Worm (Caenorhabditis elegans) whole organism, L3 larva: Measurements from ENCODE around the gene syd-2.

Experiments
- R02D3.7 ChIP-seq: fragments of 150-350 bp; optimal IDR thresholded peaks from 2 replicates; lab custom pipeline; 2014; ENCODE audit warnings: missing biosample characterization, missing genetic modification characterization
- ZK546.5 ChIP-seq: sonication (generic microtip); optimal IDR thresholded peaks from 2 replicates; lab custom pipeline; 2017; ENCODE audit warnings: missing biosample characterization, missing genetic modification characterization
- aly-2 ChIP-seq: fragments of 150-350 bp; optimal IDR thresholded peaks from 2 replicates; lab custom pipeline; 2014; ENCODE audit warnings: missing biosample characterization, missing genetic modification characterization
- ceh-28 ChIP-seq: fragments of 150-350 bp; optimal IDR thresholded peaks from 2 replicates; lab custom pipeline; 2014; ENCODE audit warnings: missing biosample characterization, missing genetic modification reagents, missing genetic modification characterization
- ceh-82 ChIP-seq: fragments of 150-350 bp; optimal IDR thresholded peaks from 2 replicates; lab custom pipeline; 2014; ENCODE audit warnings: missing biosample characterization, missing genetic modification characterization
- egl-27 ChIP-seq: sonication (generic microtip); optimal IDR thresholded peaks from 4 replicates; lab custom pipeline; 2017; ENCODE audit warnings: missing biosample characterization, missing genetic modification reagents, missing genetic modification characterization
- egl-5 ChIP-seq: fragments of 150-350 bp; optimal IDR thresholded peaks from 2 replicates; lab custom pipeline; 2017; ENCODE audit warnings: missing biosample characterization, missing genetic modification reagents, missing genetic modification characterization, inconsistent platforms
- elt-1 ChIP-seq: fragments of 150-350 bp; optimal IDR thresholded peaks from 2 replicates; lab custom pipeline; 2014; ENCODE audit warnings: missing biosample characterization, missing genetic modification characterization
- elt-2 ChIP-seq: sonication (generic microtip); optimal IDR thresholded peaks from 2 replicates; lab custom pipeline; 2016; ENCODE audit warnings: missing genetic modification reagents, mild to moderate bottlenecking, missing genetic modification characterization, missing compliant biosample characterization
- eor-1 ChIP-seq, 2 experiments: fragments of 150-350 bp; optimal IDR thresholded peaks; 2 replicates each; lab custom pipeline; 2014 to 2018; ENCODE audit warnings: missing biosample characterization in 2 of 2, missing genetic modification characterization in 2 of 2
- fkh-10 ChIP-seq: sonication (generic microtip); optimal IDR thresholded peaks from 2 replicates; lab custom pipeline; 2017; ENCODE audit warnings: missing biosample characterization, missing genetic modification reagents, missing genetic modification characterization
- fkh-2 ChIP-seq: fragments of 150-350 bp; optimal IDR thresholded peaks from 2 replicates; lab custom pipeline; 2014; ENCODE audit warnings: missing biosample characterization, missing genetic modification reagents, missing genetic modification characterization
- fos-1 ChIP-seq: fragments of 150-350 bp; optimal IDR thresholded peaks from 2 replicates; lab custom pipeline; 2014; ENCODE audit warnings: missing biosample characterization, missing genetic modification characterization
- hmg-11 ChIP-seq: sonication (generic microtip); optimal IDR thresholded peaks from 2 replicates; lab custom pipeline; 2016; ENCODE audit warnings: missing genetic modification characterization, missing compliant biosample characterization
- jun-1 ChIP-seq: fragments of 150-350 bp; optimal IDR thresholded peaks from 2 replicates; lab custom pipeline; 2014; ENCODE audit warnings: missing biosample characterization, missing genetic modification reagents, missing genetic modification characterization
- lin-15B ChIP-seq: fragments of 150-350 bp; optimal IDR thresholded peaks from 2 replicates; lab custom pipeline; 2014; ENCODE audit warnings: missing biosample characterization, missing genetic modification characterization
- lin-39 ChIP-seq: fragments of 150-350 bp; optimal IDR thresholded peaks from 2 replicates; lab custom pipeline; 2018; ENCODE audit warnings: missing biosample characterization, missing genetic modification reagents, missing genetic modification characterization
- lsy-12 ChIP-seq: sonication (generic microtip); optimal IDR thresholded peaks from 2 replicates; lab custom pipeline; 2016; ENCODE audit warnings: mild to moderate bottlenecking, missing genetic modification characterization, missing compliant biosample characterization
- mdl-1 ChIP-seq: fragments of 150-350 bp; optimal IDR thresholded peaks from 2 replicates; lab custom pipeline; 2014; ENCODE audit warnings: missing biosample characterization, missing genetic modification characterization
- mml-1 ChIP-seq: fragments of 150-350 bp; sonication (generic microtip); optimal IDR thresholded peaks from 3 replicates; lab custom pipeline; 2014; ENCODE audit warnings: missing biosample characterization, missing genetic modification characterization
- nhr-11 ChIP-seq: fragments of 150-350 bp; optimal IDR thresholded peaks from 2 replicates; lab custom pipeline; 2014; ENCODE audit warnings: missing biosample characterization, missing genetic modification characterization
- nhr-237 ChIP-seq: fragments of 150-350 bp; optimal IDR thresholded peaks from 2 replicates; lab custom pipeline; 2014; ENCODE audit warnings: missing biosample characterization, missing genetic modification characterization
- nhr-25 ChIP-seq: sonication (generic microtip); optimal IDR thresholded peaks from 2 replicates; lab custom pipeline; 2017; ENCODE audit warnings: missing biosample characterization, missing genetic modification characterization
- nhr-43 ChIP-seq: sonication (generic microtip); optimal IDR thresholded peaks from 2 replicates; lab custom pipeline; 2016; ENCODE audit warnings: mild to moderate bottlenecking, missing genetic modification characterization, missing compliant biosample characterization; ENCODE audit not compliant: poor library complexity, severe bottlenecking
- nhr-67 ChIP-seq: fragments of 150-350 bp; optimal IDR thresholded peaks from 2 replicates; lab custom pipeline; 2014; ENCODE audit warnings: missing biosample characterization, missing genetic modification characterization
- nhr-76 ChIP-seq: fragments of 150-350 bp; sonication (generic microtip); optimal IDR thresholded peaks from 5 replicates; lab custom pipeline; 2014; ENCODE audit warnings: missing biosample characterization, missing genetic modification characterization
- pha-4 ChIP-seq: fragments of 150-350 bp; optimal IDR thresholded peaks from 2 replicates; lab custom pipeline; 2014; ENCODE audit warnings: missing biosample characterization, missing genetic modification reagents, missing genetic modification characterization
- pqm-1 ChIP-seq: fragments of 150-350 bp; optimal IDR thresholded peaks from 2 replicates; lab custom pipeline; 2017; ENCODE audit warnings: missing biosample characterization, missing genetic modification characterization, inconsistent platforms
- sea-2 ChIP-seq: fragments of 150-350 bp; sonication (generic microtip); optimal IDR thresholded peaks from 4 replicates; lab custom pipeline; 2014; ENCODE audit warnings: missing biosample characterization, missing genetic modification reagents, missing genetic modification characterization
- unc-62 ChIP-seq: fragments of 150-350 bp; sonication (generic microtip); optimal IDR thresholded peaks from 4 replicates; lab custom pipeline; 2014; ENCODE audit warnings: missing biosample characterization, missing genetic modification reagents, missing genetic modification characterization
- ztf-11 ChIP-seq: fragments of 150-350 bp; optimal IDR thresholded peaks from 2 replicates; lab custom pipeline; 2014; ENCODE audit warnings: missing biosample characterization, missing genetic modification characterization
- ztf-4 ChIP-seq: fragments of 150-350 bp; optimal IDR thresholded peaks from 2 replicates; lab custom pipeline; 2014; ENCODE audit warnings: missing biosample characterization, missing genetic modification characterization

Gene syd-2

ce11 chrX:10556764-10557163 lies 1.7 kb upstream of the syd-2 start:
- TF ChIP-seq fkh-2 (no peak), lsy-12 (tag; lab: Kevin White, UChicago) (no peak)

ce11 chrX:10553048-10553447 lies 2.0 kb downstream of the syd-2 start:
- no peak for TF ChIP-seq lin-15B (tag; lab: Kevin White, UChicago)
- no peak for TF ChIP-seq fkh-10
- no peak for TF ChIP-seq pha-4

ce11 chrX:10545716-10546115 lies 9.3 kb downstream of the syd-2 start, which contains the start of gene F59F5.5:
TSS of gene F59F5.5 (plus strand) at chrX:10546016.
- no peak for TF ChIP-seq ztf-11 (tag; lab: Kevin White, UChicago)
- TF ChIP-seq hmg-11 (tag; lab: Kevin White, UChicago) = no peak
- no peak for TF ChIP-seq ZK546.5 (tag; lab: Kevin White, UChicago)
- no peak for TF ChIP-seq ceh-82 (tag; lab: Kevin White, UChicago)
- TF ChIP-seq nhr-11 (tag; lab: Kevin White, UChicago) = no peak
- TF ChIP-seq lin-15B (tag; lab: Kevin White, UChicago) = no peak
- no peak for TF ChIP-seq elt-1 (tag; lab: Kevin White, UChicago)
- no peak for TF ChIP-seq mml-1 (tag; lab: Kevin White, UChicago)
- TF ChIP-seq R02D3.7 (tag; lab: Kevin White, UChicago) = no peak
- no peak for TF ChIP-seq sea-2 (GFP tag; lab: Kevin White, UChicago)
- no peak for TF ChIP-seq ztf-4
- TF ChIP-seq lin-39 (tag; lab: Kevin White, UChicago) = no peak
- no peak for TF ChIP-seq nhr-67 (tag; lab: Kevin White, UChicago)
- no peak for TF ChIP-seq nhr-43 (tag; lab: Kevin White, UChicago)
- no peak for TF ChIP-seq eor-1 (tag; optimal IDR thresholded peaks at IDR 0.05; lab: Kevin White, UChicago)

- TF ChIP-seq elt-2 (tag; lab: Kevin White, UChicago) (peak; percentile 27), unc-62 (GFP tag; lab: Kevin White, UChicago) (no peak), pqm-1 (tag; lab: Kevin White, UChicago) (peak; percentile 22)
Observed at ce11 chrX:10542313-10543048, 12.6 kb downstream of the syd-2 start, which contains the start of the genes F59F5.3 and F59F5.4. TSS of gene F59F5.3 (minus strand) at chrX:10542413. TSS of gene F59F5.4 (plus strand) at chrX:10542998.

ce11 chrX:10541789-10542188 lies 13.2 kb downstream of the syd-2 start:
- no peak for TF ChIP-seq aly-2 (tag; lab: Kevin White, UChicago)
- TF ChIP-seq ZK546.5 (tag; lab: Kevin White, UChicago) = no peak
- TF ChIP-seq pha-4 = no peak
- no peak for TF ChIP-seq nhr-25 (tag; lab: Kevin White, UChicago)
- TF ChIP-seq jun-1 (tag; lab: Kevin White, UChicago) = no peak
- TF ChIP-seq nhr-76 = no peak
- no peak for TF ChIP-seq fos-1 (tag; lab: Kevin White, UChicago)
- no peak for TF ChIP-seq R02D3.7 (tag; lab: Kevin White, UChicago)
- no peak for TF ChIP-seq nhr-237
- TF ChIP-seq mdl-1 = no peak
- TF ChIP-seq egl-27 = no peak
- no peak for TF ChIP-seq egl-5 (tag; lab: Kevin White, UChicago)
- no peak for TF ChIP-seq fkh-2
- no peak for TF ChIP-seq unc-62 (GFP tag; lab: Kevin White, UChicago)
- no peak for TF ChIP-seq ceh-28
- TF ChIP-seq lsy-12 (tag; lab: Kevin White, UChicago) = no peak
- TF ChIP-seq nhr-43 (tag; lab: Kevin White, UChicago) = no peak
